Worm (Caenorhabditis elegans) whole organism, early embryonic: ENCODE measurements around the gene srh-21.
"Not testable (repeated sequence)": the region's sequence is repeated elsewhere in the genome, so short reads cannot be mapped to it uniquely, and the experiment has no call there.

Source experiments
- B0310.2 ChIP-seq: sonication (generic microtip); optimal IDR thresholded peaks from 2 replicates; lab custom pipeline; 2016; ENCODE audit warnings: mild to moderate bottlenecking, missing genetic modification characterization, missing compliant biosample characterization
- F13C5.2 ChIP-seq: sonication (generic microtip); optimal IDR thresholded peaks from 2 replicates; lab custom pipeline; 2017; ENCODE audit warnings: mild to moderate bottlenecking, missing genetic modification characterization, inconsistent platforms, missing compliant biosample characterization
- aly-1 ChIP-seq: sonication (generic microtip); optimal IDR thresholded peaks from 2 replicates; lab custom pipeline; 2016; ENCODE audit warnings: missing genetic modification characterization, missing compliant biosample characterization
- ama-1 ChIP-seq: fragments of 150-350 bp; optimal IDR thresholded peaks from 2 replicates; lab custom pipeline; 2014
- ceh-13 ChIP-seq: fragments of 200-800 bp; sonication (Bioruptor generic); optimal IDR thresholded peaks from 2 replicates; lab custom pipeline; 2018; ENCODE audit warnings: mild to moderate bottlenecking, missing genetic modification characterization, missing compliant biosample characterization
- ceh-36 ChIP-seq: sonication (generic microtip); optimal IDR thresholded peaks from 2 replicates; lab custom pipeline; 2016; ENCODE audit warnings: missing genetic modification characterization, inconsistent platforms, missing compliant biosample characterization
- ets-7 ChIP-seq: sonication (generic microtip); optimal IDR thresholded peaks from 2 replicates; lab custom pipeline; 2016; ENCODE audit warnings: missing genotype, missing genetic modification characterization, missing compliant biosample characterization
- flt-1 ChIP-seq: fragments of 200-800 bp; sonication (Bioruptor generic); IDR thresholded peaks from 2 replicates; pipeline ENCODE4 v1.3.6; 2022; ENCODE audit warnings: missing genetic modification characterization, missing compliant biosample characterization
- hmbx-1 ChIP-seq: sonication (generic microtip); optimal IDR thresholded peaks from 2 replicates; lab custom pipeline; 2016; ENCODE audit warnings: mild to moderate bottlenecking, missing genetic modification characterization, missing compliant biosample characterization
- hmg-4 ChIP-seq: fragments of 200-800 bp; sonication (Bioruptor generic); optimal IDR thresholded peaks from 2 replicates; lab custom pipeline; 2018; ENCODE audit warnings: mild to moderate bottlenecking, missing genetic modification characterization, missing compliant biosample characterization
- hnd-1 ChIP-seq: sonication (generic microtip); optimal IDR thresholded peaks from 2 replicates; lab custom pipeline; 2016; ENCODE audit warnings: missing genetic modification characterization, missing compliant biosample characterization
- pes-1 ChIP-seq: fragments of 200-800 bp; sonication (Bioruptor generic); IDR thresholded peaks from 2 replicates; pipeline ENCODE4 v1.3.6; 2022; ENCODE audit warnings: missing genetic modification reagents, missing genetic modification characterization, missing compliant biosample characterization
- scrt-1 ChIP-seq: fragments of 200-800 bp; sonication (Bioruptor generic); IDR thresholded peaks from 2 replicates; pipeline ENCODE4 v1.3.6; 2022; ENCODE audit warnings: missing genetic modification characterization, missing compliant biosample characterization
- sea-1 ChIP-seq: fragments of 200-800 bp; sonication (Bioruptor generic); conservative IDR thresholded peaks from 2 replicates; pipeline ENCODE4 v1.3.6; 2022; ENCODE audit warnings: missing genetic modification characterization, missing compliant biosample characterization
- tbx-11 ChIP-seq: fragments of 200-800 bp; sonication (Bioruptor generic); IDR thresholded peaks from 2 replicates; pipeline ENCODE4 v1.3.6; 2022; ENCODE audit warnings: missing genetic modification characterization, missing compliant biosample characterization
- tbx-37 ChIP-seq: fragments of 200-800 bp; sonication (Bioruptor generic); conservative IDR thresholded peaks from 2 replicates; pipeline ENCODE4 v1.3.6; 2022; ENCODE audit warnings: missing genetic modification reagents, missing genetic modification characterization, missing compliant biosample characterization
- tra-4 ChIP-seq: sonication (generic microtip); optimal IDR thresholded peaks from 2 replicates; lab custom pipeline; 2017; ENCODE audit warnings: missing genetic modification characterization, missing compliant biosample characterization

srh-21 gene

DNA sequence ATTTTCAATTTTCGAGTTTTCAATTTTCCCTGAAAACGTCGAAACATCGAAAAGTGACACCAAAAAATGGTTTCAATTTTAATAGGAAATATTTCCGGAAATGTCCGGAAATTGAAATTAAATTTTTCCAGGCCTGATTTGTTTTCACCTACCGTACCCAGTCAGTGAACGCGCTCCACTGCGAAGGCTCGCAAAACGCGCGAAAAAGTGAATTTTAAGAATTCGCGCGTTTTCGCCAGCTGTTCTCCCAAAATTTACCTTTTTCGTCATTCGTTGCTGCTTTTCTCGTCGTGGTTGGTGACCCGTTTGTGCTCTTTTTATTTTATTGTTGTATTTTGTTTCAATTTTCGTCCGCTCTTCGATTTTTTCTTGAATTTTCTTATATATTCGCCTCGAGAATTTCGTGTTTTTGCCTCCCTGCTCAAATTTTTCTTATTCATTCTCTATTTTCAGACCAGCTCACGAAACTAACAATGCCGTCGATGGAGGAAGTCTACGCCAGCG lies 36.4 kb upstream of the srh-21 start, which contains the start of gene T19H12.2:
TSS of gene T19H12.2 (plus strand) at position 454 of the 504 bp plus-strand sequence.
- no peak for TF ChIP-seq flt-1
- no peak for TF ChIP-seq hmg-4 (GFP tag; lab: Kevin White, UChicago)
- no peak for TF ChIP-seq tbx-37 (GFP tag; lab: Robert Waterston, UW)
- no peak for TF ChIP-seq ets-7 (tag; lab: Kevin White, UChicago)
- no peak for TF ChIP-seq ama-1 (lab: Kevin White, UChicago)
- TF ChIP-seq aly-1 (tag; lab: Kevin White, UChicago), result no peak
- TF ChIP-seq scrt-1, result no peak
- TF ChIP-seq pes-1, result no peak
- TF ChIP-seq tbx-11 (GFP tag; lab: Robert Waterston, UW), result no peak
- no peak for TF ChIP-seq hmbx-1 (tag; lab: Kevin White, UChicago)
- TF ChIP-seq hnd-1 (tag; lab: Kevin White, UChicago), result no peak
- no peak for TF ChIP-seq tra-4 (tag; lab: Kevin White, UChicago)
- TF ChIP-seq ceh-13 (GFP tag; lab: Kevin White, UChicago), result no peak
- no peak for TF ChIP-seq F13C5.2
- no peak for TF ChIP-seq B0310.2 (tag; lab: Kevin White, UChicago)

DNA sequence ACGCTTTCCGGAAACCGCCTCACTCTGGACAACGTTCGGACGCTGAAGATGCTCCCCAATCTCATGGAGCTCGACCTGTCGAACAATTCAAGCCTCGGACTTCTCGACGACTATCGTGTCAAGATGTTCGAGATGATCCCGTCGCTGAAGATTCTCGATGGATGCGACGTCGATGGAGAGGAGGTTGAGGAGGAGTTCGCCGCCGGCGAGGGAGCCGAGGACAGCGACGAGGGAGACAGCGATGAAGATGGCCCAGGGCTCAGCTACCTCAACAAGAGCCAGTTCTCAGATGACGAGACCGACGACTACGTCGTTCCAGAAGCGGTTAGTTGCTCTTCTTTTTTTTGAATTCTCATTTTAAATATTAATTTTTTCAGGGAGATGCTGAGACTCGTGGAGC lies 35.7 kb upstream of the srh-21 start:
- TF ChIP-seq B0310.2 (tag; lab: Kevin White, UChicago), result no peak
- TF ChIP-seq tra-4 (tag; lab: Kevin White, UChicago), result no peak

DNA sequence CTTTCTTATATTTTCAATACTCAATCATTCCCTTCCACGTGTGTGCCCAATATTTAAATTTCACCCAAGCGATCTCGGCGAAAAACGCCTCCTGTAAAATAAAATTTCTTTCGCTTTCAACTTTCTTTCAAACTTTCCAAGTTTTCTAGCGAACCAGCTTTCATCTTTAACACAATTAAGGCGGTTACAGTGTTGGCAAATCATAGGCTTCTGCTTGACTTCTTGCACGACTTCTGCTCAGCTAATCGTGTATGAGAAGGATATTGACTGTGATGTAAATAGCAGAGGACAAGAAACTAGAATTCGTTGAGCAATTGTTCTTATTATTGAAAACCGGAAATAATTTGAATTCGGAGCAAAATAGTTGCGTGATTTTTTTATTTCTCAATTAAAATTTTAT lies 35.2 kb upstream of the srh-21 start:
- TF ChIP-seq flt-1 (no peak), hnd-1 (tag; lab: Kevin White, UChicago) (no peak), tbx-37 (GFP tag; lab: Robert Waterston, UW) (no peak), sea-1 (no peak), tra-4 (tag; lab: Kevin White, UChicago) (no peak), hmg-4 (GFP tag; lab: Kevin White, UChicago) (no peak), ama-1 (lab: Kevin White, UChicago) (no peak), F13C5.2 (no peak), ets-7 (tag; lab: Kevin White, UChicago) (no peak), scrt-1 (no peak), tbx-11 (GFP tag; lab: Robert Waterston, UW) (no peak), ceh-36 (no peak), B0310.2 (tag; lab: Kevin White, UChicago) (no peak), hmbx-1 (tag; lab: Kevin White, UChicago) (no peak), pes-1 (no peak), aly-1 (tag; lab: Kevin White, UChicago) (no peak), ceh-13 (GFP tag; lab: Kevin White, UChicago) (no peak)

DNA sequence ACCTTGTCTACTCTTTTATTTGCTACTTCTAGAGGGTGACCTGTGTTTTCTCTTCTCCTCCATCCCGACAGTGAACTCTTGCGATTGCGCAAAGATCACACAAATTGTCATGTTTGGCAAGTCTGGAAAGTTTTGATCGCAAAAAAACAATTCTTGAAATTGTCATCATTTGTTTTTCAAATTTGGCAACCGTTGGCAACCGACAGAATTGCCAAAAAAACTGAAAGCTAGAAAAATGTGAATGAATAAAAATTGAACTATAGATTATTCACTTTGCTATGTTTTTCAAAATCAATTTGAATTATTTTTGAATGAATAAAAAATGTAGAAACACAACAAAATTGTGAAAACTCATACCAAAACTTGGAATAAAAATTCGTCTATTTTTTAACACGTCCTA lies 31.5 kb upstream of the srh-21 start, which contains the start of gene ugt-11:
TSS of gene ugt-11 (minus strand) at position 101 of the 400 bp plus-strand sequence.
- TF ChIP-seq pes-1, result no peak
- no peak for TF ChIP-seq ceh-13 (GFP tag; lab: Kevin White, UChicago)
- TF ChIP-seq B0310.2 (tag; lab: Kevin White, UChicago), result no peak
- TF ChIP-seq scrt-1, result no peak
- no peak for TF ChIP-seq hmg-4 (GFP tag; lab: Kevin White, UChicago)
- TF ChIP-seq tbx-11 (GFP tag; lab: Robert Waterston, UW), result no peak
- no peak for TF ChIP-seq hnd-1 (tag; lab: Kevin White, UChicago)
- TF ChIP-seq ets-7 (tag; lab: Kevin White, UChicago), result no peak
- TF ChIP-seq flt-1, result no peak
- TF ChIP-seq sea-1, result no peak
- TF ChIP-seq tra-4 (tag; lab: Kevin White, UChicago), result no peak
- no peak for TF ChIP-seq tbx-37 (GFP tag; lab: Robert Waterston, UW)
- no peak for TF ChIP-seq ceh-36
- TF ChIP-seq aly-1 (tag; lab: Kevin White, UChicago), result no peak
- no peak for TF ChIP-seq hmbx-1 (tag; lab: Kevin White, UChicago)
- TF ChIP-seq F13C5.2, result no peak

DNA sequence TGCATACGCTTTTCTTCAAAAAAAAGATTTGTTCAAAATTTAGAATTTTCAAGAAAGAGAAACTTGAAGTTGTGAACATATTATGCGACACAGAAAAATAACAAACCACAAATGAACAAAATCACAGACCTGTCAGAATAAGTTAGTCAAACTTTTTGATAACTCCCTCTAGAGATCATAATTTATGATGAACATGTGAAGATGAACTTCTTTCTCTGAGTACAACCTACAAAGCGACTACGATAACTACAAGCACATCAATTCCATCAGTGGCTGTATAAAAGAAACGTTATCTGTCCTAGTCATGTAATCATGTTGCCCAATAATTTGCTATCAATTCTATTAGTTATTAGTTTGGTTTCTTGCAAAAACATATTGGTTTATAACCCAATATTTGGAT lies 30.7 kb upstream of the srh-21 start, which contains the start of gene ugt-9:
TSS of gene ugt-9 (plus strand) at position 305 of the 400 bp plus-strand sequence.
- no peak for TF ChIP-seq F13C5.2
- no peak for TF ChIP-seq scrt-1
- no peak for TF ChIP-seq sea-1
- TF ChIP-seq aly-1 (tag; lab: Kevin White, UChicago), result no peak
- TF ChIP-seq ceh-36, result no peak
- TF ChIP-seq tbx-37 (GFP tag; lab: Robert Waterston, UW), result no peak
- no peak for TF ChIP-seq ets-7 (tag; lab: Kevin White, UChicago)
- TF ChIP-seq flt-1, result no peak
- no peak for TF ChIP-seq B0310.2 (tag; lab: Kevin White, UChicago)
- no peak for TF ChIP-seq ceh-13 (GFP tag; lab: Kevin White, UChicago)
- no peak for TF ChIP-seq tra-4 (tag; lab: Kevin White, UChicago)
- TF ChIP-seq hnd-1 (tag; lab: Kevin White, UChicago), result no peak
- TF ChIP-seq hmg-4 (GFP tag; lab: Kevin White, UChicago), result no peak
- TF ChIP-seq ama-1 (lab: Kevin White, UChicago), result no peak
- TF ChIP-seq pes-1, result no peak
- no peak for TF ChIP-seq hmbx-1 (tag; lab: Kevin White, UChicago)
- TF ChIP-seq tbx-11 (GFP tag; lab: Robert Waterston, UW), result no peak

DNA sequence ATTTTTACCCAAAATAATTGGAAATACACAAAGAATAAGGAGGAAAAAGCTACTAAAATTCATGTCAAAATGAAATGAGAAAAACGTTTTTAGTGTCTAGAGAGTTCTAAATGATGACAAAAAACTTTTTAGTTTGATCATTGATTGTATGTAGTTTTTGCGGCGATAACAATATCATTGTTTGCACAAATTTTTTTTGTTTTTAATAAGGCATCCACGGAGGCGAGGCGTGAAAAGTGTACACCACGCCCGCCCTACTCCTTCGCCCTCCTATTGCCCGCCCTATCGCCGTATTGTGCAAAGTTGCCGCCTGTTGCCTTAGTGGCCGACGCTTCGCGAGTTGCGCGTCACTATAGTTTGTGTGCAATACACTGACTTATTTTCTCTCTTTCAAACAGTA lies 26.5 kb upstream of the srh-21 start, which contains the start of gene ugt-10:
TSS of gene ugt-10 (minus strand) at position 101 of the 400 bp plus-strand sequence.
- not testable (repeated sequence) for TF ChIP-seq ama-1 (lab: Kevin White, UChicago); flt-1; hmg-4 (GFP tag; lab: Kevin White, UChicago)

DNA sequence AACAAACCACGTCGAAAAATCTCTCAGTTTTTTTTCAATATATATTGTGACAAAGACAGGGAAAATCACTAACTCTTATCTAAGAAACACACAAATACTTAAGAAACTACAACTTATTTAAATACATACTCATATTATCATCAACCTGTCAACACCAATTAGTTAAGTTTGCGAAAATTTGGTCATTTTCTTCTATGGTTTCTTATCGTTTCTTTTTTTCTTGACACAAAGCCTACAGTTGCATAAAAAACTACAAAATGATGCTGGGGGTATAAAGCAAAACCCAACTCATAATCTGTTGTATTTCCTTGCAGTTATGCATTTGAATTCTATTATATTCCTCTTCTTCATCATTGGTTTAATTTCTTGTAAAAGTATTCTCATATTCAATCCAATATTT lies 25.4 kb upstream of the srh-21 start, which contains the start of gene ugt-67:
TSS of gene ugt-67 (plus strand) at position 301 of the 400 bp plus-strand sequence.
- TF ChIP-seq ama-1 (lab: Kevin White, UChicago) (no peak), scrt-1 (no peak), aly-1 (tag; lab: Kevin White, UChicago) (no peak), sea-1 (no peak), tra-4 (tag; lab: Kevin White, UChicago) (no peak), tbx-11 (GFP tag; lab: Robert Waterston, UW) (no peak), hmg-4 (GFP tag; lab: Kevin White, UChicago) (no peak), ets-7 (tag; lab: Kevin White, UChicago) (no peak), hnd-1 (tag; lab: Kevin White, UChicago) (no peak), flt-1 (no peak), hmbx-1 (tag; lab: Kevin White, UChicago) (no peak), ceh-36 (no peak), F13C5.2 (no peak), pes-1 (no peak), ceh-13 (GFP tag; lab: Kevin White, UChicago) (no peak), B0310.2 (tag; lab: Kevin White, UChicago) (no peak)
